Worm (Caenorhabditis elegans): ENCODE results near the gene hpl-1.
A peak's percentile ranks its signal among the peaks of the same experiment; 100 is the strongest.

- TF ChIP-seq nhr-43 (tag; optimal IDR thresholded peaks at IDR 0.05; ENCODE audit: poor library complexity, severe bottlenecking): no peak
- TF ChIP-seq R02D3.7 (tag; optimal IDR thresholded peaks at IDR 0.05): no peak
- no peak for TF ChIP-seq unc-39 (tag; optimal IDR thresholded peaks at IDR 0.05)
- TF ChIP-seq egl-27 (tag; optimal IDR thresholded peaks at IDR 0.05): no peak
- TF ChIP-seq nhr-76 (tag; optimal IDR thresholded peaks at IDR 0.05): no peak
- peak; percentile 7 for TF ChIP-seq jun-1 (tag; optimal IDR thresholded peaks at IDR 0.05)
Observed at ce11 chrX:13225111-13225905, 19.9 kb upstream of the hpl-1 start.
